Worm (Caenorhabditis elegans) whole organism, L4/young adult: ENCODE data around the gene puf-6.

Experiments
- W03F9.2 ChIP-seq: fragments of 150-350 bp; optimal IDR thresholded peaks from 2 replicates; lab custom pipeline; 2014; ENCODE audit warnings: missing biosample characterization, missing genetic modification characterization
- dao-5 ChIP-seq: sonication (generic microtip); optimal IDR thresholded peaks from 2 replicates; lab custom pipeline; 2016; ENCODE audit warnings: missing genotype, missing genetic modification characterization, moderate library complexity, missing compliant biosample characterization
- him-1 ChIP-seq: sonication (generic microtip); optimal IDR thresholded peaks from 2 replicates; lab custom pipeline; 2016; ENCODE audit warnings: missing genotype, missing genetic modification reagents, missing genetic modification characterization, missing compliant biosample characterization

ce11 chrII:12995322-12995721 is 47.9 kb downstream of the puf-6 start:
- TF ChIP-seq him-1 (tag; lab: Kevin White, UChicago) (no peak), dao-5 (no peak), W03F9.2 (tag; lab: Kevin White, UChicago) (no peak)
